Worm (Caenorhabditis elegans) whole organism, L1 larva: ENCODE measurements around the gene T01B7.9.

Experiments
- C16A3.4 ChIP-seq: fragments of 150-350 bp; optimal IDR thresholded peaks from 2 replicates; lab custom pipeline; 2014; ENCODE audit warnings: missing biosample characterization, missing genetic modification characterization
- C34B4.2 ChIP-seq: sonication (generic microtip); optimal IDR thresholded peaks from 2 replicates; lab custom pipeline; 2017; ENCODE audit warnings: mild to moderate bottlenecking, missing genetic modification characterization, missing compliant biosample characterization
- Y116A8C.19 ChIP-seq: sonication (generic microtip); optimal IDR thresholded peaks from 2 replicates; lab custom pipeline; 2016; ENCODE audit warnings: missing compliant biosample characterization, missing genetic modification characterization, borderline replicate concordance
- aha-1 ChIP-seq: fragments of 150-350 bp; optimal IDR thresholded peaks from 2 replicates; lab custom pipeline; 2014; ENCODE audit warnings: missing biosample characterization, missing genetic modification characterization
- ama-1 ChIP-seq: fragments of 150-350 bp; optimal IDR thresholded peaks from 2 replicates; lab custom pipeline; 2014
- blmp-1 ChIP-seq: fragments of 150-350 bp; optimal IDR thresholded peaks from 2 replicates; lab custom pipeline; 2014; ENCODE audit warnings: missing biosample characterization, missing genetic modification characterization
- ceh-63 ChIP-seq: fragments of 200-800 bp; sonication (Bioruptor generic); optimal IDR thresholded peaks from 2 replicates; lab custom pipeline; 2018; ENCODE audit warnings: mild to moderate bottlenecking, missing genetic modification characterization, missing compliant biosample characterization
- ceh-8 ChIP-seq: fragments of 200-800 bp; sonication (Bioruptor generic); optimal IDR thresholded peaks from 2 replicates; lab custom pipeline; 2018; ENCODE audit warnings: mild to moderate bottlenecking, missing genetic modification characterization, moderate library complexity, missing compliant biosample characterization
- ceh-82 ChIP-seq, 3 experiments: fragments of 150-350 bp in 1 of 3; sonication (generic microtip) in 2 of 3; optimal IDR thresholded peaks; 2 replicates each; lab custom pipeline; 2014 to 2017; ENCODE audit warnings: missing biosample characterization in 3 of 3, missing genetic modification characterization in 3 of 3
- ces-1 ChIP-seq: fragments of 150-350 bp; optimal IDR thresholded peaks from 2 replicates; lab custom pipeline; 2014; ENCODE audit warnings: missing biosample characterization, missing genetic modification reagents, missing genetic modification characterization
- dpl-1 ChIP-seq, 3 experiments: fragments of 150-350 bp in 2 of 3; sonication (generic microtip) in 1 of 3; optimal IDR thresholded peaks; 2 replicates each; lab custom pipeline; 2014 to 2017; ENCODE audit warnings: missing biosample characterization in 3 of 3, missing genetic modification characterization in 3 of 3, missing genetic modification reagents in 3 of 3
- efl-1 ChIP-seq, 4 experiments: fragments of 150-350 bp; optimal IDR thresholded peaks in 3 of 4; peaks in 1 of 4; 1 replicate in 1 of 4; 2 replicates in 3 of 4; lab custom pipeline; 2014; ENCODE audit warnings: missing biosample characterization in 2 of 4, missing genetic modification characterization in 2 of 4, missing genetic modification reagents in 2 of 4
- egl-27 ChIP-seq, 2 experiments: fragments of 150-350 bp in 1 of 2; sonication (generic microtip); optimal IDR thresholded peaks; 3 replicates each; lab custom pipeline; 2017 to 2018; ENCODE audit warnings: missing biosample characterization in 2 of 2, missing genetic modification characterization in 2 of 2, missing genetic modification reagents in 2 of 2
- elt-2 ChIP-seq: sonication (generic microtip); optimal IDR thresholded peaks from 2 replicates; lab custom pipeline; 2016; ENCODE audit warnings: missing genetic modification characterization, mild to moderate bottlenecking, inconsistent platforms, missing compliant biosample characterization, missing genetic modification reagents
- elt-3 ChIP-seq, 6 experiments: fragments of 150-350 bp in 1 of 6; sonication (generic microtip); optimal IDR thresholded peaks; 2 replicates each; lab custom pipeline; 2017 to 2018; ENCODE audit warnings: missing biosample characterization in 6 of 6, missing genetic modification characterization in 6 of 6, inconsistent platforms in 1 of 6
- ets-5 ChIP-seq: fragments of 200-800 bp; sonication (Bioruptor generic); IDR thresholded peaks from 2 replicates; pipeline ENCODE4 v1.3.6; 2022; ENCODE audit warnings: missing genetic modification characterization, missing compliant biosample characterization
- fkh-8 ChIP-seq: sonication (generic microtip); optimal IDR thresholded peaks from 2 replicates; lab custom pipeline; 2016; ENCODE audit warnings: mild to moderate bottlenecking, missing genetic modification characterization, missing compliant biosample characterization
- grh-1 ChIP-seq: fragments of 200-800 bp; sonication (Bioruptor generic); IDR thresholded peaks from 2 replicates; pipeline ENCODE4 v1.3.6; 2022; ENCODE audit warnings: missing genetic modification reagents, missing genetic modification characterization, missing compliant biosample characterization
- jun-1 ChIP-seq: fragments of 150-350 bp; optimal IDR thresholded peaks from 2 replicates; lab custom pipeline; 2014; ENCODE audit warnings: missing biosample characterization, missing genetic modification reagents, missing genetic modification characterization
- lin-14 ChIP-seq: fragments of 200-800 bp; sonication (Bioruptor generic); optimal IDR thresholded peaks from 2 replicates; lab custom pipeline; 2018; ENCODE audit warnings: mild to moderate bottlenecking, missing genetic modification characterization, moderate library complexity, missing compliant biosample characterization
- lin-35 ChIP-seq, 2 experiments: fragments of 150-350 bp; optimal IDR thresholded peaks; 2 replicates each; lab custom pipeline; 2014; ENCODE audit warnings: missing biosample characterization in 2 of 2, missing genetic modification characterization in 2 of 2, missing genetic modification reagents in 2 of 2
- lin-39 ChIP-seq: fragments of 150-350 bp; optimal IDR thresholded peaks from 2 replicates; lab custom pipeline; 2014; ENCODE audit warnings: missing biosample characterization, missing genetic modification reagents, missing genetic modification characterization
- lsy-2 ChIP-seq, 2 experiments: fragments of 150-350 bp; optimal IDR thresholded peaks; 2 replicates each; lab custom pipeline; 2014; ENCODE audit warnings: missing biosample characterization in 2 of 2, missing genetic modification characterization in 2 of 2
- mef-2 ChIP-seq: fragments of 150-350 bp; optimal IDR thresholded peaks from 2 replicates; lab custom pipeline; 2014; ENCODE audit warnings: missing biosample characterization, missing genetic modification characterization
- mep-1 ChIP-seq: fragments of 150-350 bp; optimal IDR thresholded peaks from 2 replicates; lab custom pipeline; 2014; ENCODE audit warnings: missing biosample characterization, missing genetic modification characterization
- nhr-19 ChIP-seq: fragments of 200-800 bp; sonication (Bioruptor generic); conservative IDR thresholded peaks from 2 replicates; pipeline ENCODE4 v1.3.6; 2022; ENCODE audit warnings: missing genetic modification characterization, missing compliant biosample characterization
- nhr-20 ChIP-seq: sonication (generic microtip); optimal IDR thresholded peaks from 2 replicates; lab custom pipeline; 2016; ENCODE audit warnings: mild to moderate bottlenecking, missing genetic modification characterization, missing compliant biosample characterization
- nhr-47 ChIP-seq: sonication (generic microtip); optimal IDR thresholded peaks from 2 replicates; lab custom pipeline; 2016; ENCODE audit warnings: mild to moderate bottlenecking, missing genetic modification characterization, moderate library complexity, missing compliant biosample characterization
- nhr-71 ChIP-seq: sonication (generic microtip); optimal IDR thresholded peaks from 2 replicates; lab custom pipeline; 2016; ENCODE audit warnings: mild to moderate bottlenecking, missing genetic modification characterization, moderate library complexity, missing compliant biosample characterization
- nhr-76 ChIP-seq: sonication (generic microtip); optimal IDR thresholded peaks from 2 replicates; lab custom pipeline; 2017; ENCODE audit warnings: missing biosample characterization, missing genetic modification characterization
- nhr-85 ChIP-seq: sonication (generic microtip); peaks from one replicate; lab custom pipeline; 2016; ENCODE audit warnings: missing genetic modification characterization, inconsistent platforms, missing compliant biosample characterization
- nhr-90 ChIP-seq: sonication (generic microtip); optimal IDR thresholded peaks from 2 replicates; lab custom pipeline; 2016; ENCODE audit warnings: mild to moderate bottlenecking, missing genetic modification characterization, missing compliant biosample characterization; ENCODE audit not compliant: poor library complexity
- pqm-1 ChIP-seq: sonication (generic microtip); optimal IDR thresholded peaks from 3 replicates; lab custom pipeline; 2017; ENCODE audit warnings: missing biosample characterization, missing genetic modification characterization
- snu-23 ChIP-seq: sonication (generic microtip); optimal IDR thresholded peaks from 2 replicates; lab custom pipeline; 2016; ENCODE audit warnings: missing genetic modification characterization, missing compliant biosample characterization
- sptf-1 ChIP-seq: fragments of 150-350 bp; optimal IDR thresholded peaks from 2 replicates; lab custom pipeline; 2014; ENCODE audit warnings: missing biosample characterization, missing genetic modification characterization
- swsn-7 ChIP-seq: sonication (generic microtip); optimal IDR thresholded peaks from 2 replicates; lab custom pipeline; 2016; ENCODE audit warnings: missing genetic modification characterization, missing compliant biosample characterization
- unc-30 ChIP-seq: sonication (generic microtip); optimal IDR thresholded peaks from 2 replicates; lab custom pipeline; 2017; ENCODE audit warnings: missing biosample characterization, missing genetic modification characterization
- unc-62 ChIP-seq: fragments of 150-350 bp; optimal IDR thresholded peaks from 2 replicates; lab custom pipeline; 2014; ENCODE audit warnings: missing biosample characterization, missing genetic modification reagents, missing genetic modification characterization
- unc-98 ChIP-seq: fragments of 200-800 bp; sonication (Bioruptor generic); IDR thresholded peaks from 2 replicates; pipeline ENCODE4 v1.3.6; 2022; ENCODE audit warnings: missing genetic modification characterization, missing compliant biosample characterization
- xbp-1 ChIP-seq: sonication (generic microtip); optimal IDR thresholded peaks from 2 replicates; lab custom pipeline; 2016; ENCODE audit warnings: missing genetic modification characterization, missing compliant biosample characterization
- ztf-11 ChIP-seq, 2 experiments: sonication (generic microtip); optimal IDR thresholded peaks; 2 replicates each; lab custom pipeline; 2016 to 2017; ENCODE audit warnings: missing genetic modification characterization in 2 of 2, missing biosample characterization in 1 of 2, missing compliant biosample characterization in 1 of 2
- ztf-4 ChIP-seq: fragments of 150-350 bp; optimal IDR thresholded peaks from 2 replicates; lab custom pipeline; 2014; ENCODE audit warnings: missing biosample characterization, missing genetic modification characterization

Gene T01B7.9

DNA sequence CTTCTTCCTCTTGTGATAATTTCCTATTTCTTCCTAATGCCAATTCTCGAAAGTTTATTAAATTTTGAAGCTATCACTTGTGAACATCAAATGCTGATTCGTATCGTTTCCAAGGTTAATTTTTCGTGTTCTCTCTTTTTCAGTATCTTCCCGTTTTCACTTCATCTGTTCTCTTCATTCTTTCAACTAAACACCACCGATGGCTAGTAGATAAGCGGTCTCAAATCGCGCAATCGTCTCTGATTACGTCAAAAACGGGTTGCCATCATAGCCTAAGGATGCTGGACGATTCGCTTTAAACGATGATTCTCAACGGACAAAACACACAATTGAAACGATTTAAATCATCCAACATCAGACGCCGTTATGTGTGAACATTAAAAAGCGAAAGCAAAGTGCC, 9.0 kb downstream of the T01B7.9 start:
- TF ChIP-seq lin-14 (peak; percentile 53), blmp-1 (tag; lab: Kevin White, UChicago) (peak; percentile 82), Y116A8C.19 (tag; lab: Kevin White, UChicago) (no peak), C34B4.2 (tag; lab: Kevin White, UChicago) (no peak), ztf-4 (peak; percentile 20), elt-3 (tag; optimal IDR thresholded peaks at IDR 0.05; lab: Kevin White, UChicago) (peak in 1 of 6 experiments; percentile 19)

DNA sequence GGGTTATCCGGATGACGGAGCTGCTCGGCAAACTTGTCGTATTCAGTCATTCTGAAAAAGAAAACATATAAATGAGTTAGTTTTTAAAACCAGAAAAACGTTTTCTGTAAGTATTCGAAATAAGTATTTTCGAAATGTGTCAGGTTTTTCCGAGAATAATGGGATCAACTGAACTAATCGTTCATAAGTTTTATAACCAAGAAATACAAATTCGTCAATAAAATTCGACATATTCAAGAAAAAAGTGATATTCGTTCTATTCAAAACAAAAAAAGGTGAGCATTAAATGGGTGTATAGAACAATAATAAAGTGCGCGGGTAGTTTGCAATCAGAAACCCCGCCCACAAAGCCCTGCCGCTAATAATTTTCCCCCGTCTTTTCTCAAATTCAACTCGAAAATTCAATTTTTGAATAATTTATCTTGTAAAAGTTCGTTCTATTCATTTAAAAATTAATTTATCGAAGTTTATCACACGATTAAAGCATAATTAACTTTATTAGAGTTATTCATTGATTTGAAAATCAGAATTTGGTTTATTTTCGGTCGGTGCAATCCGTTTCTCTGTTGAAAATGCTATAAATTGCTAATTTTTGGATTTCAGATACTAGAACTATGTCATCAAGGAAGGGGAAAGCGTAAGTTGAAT, 10.2 kb downstream of the T01B7.9 start, which contains the start of the genes cyn-11 and T01B7.5:
TSS of gene cyn-11 (minus strand) at position 51 of the 648 bp plus-strand sequence.
TSS of gene T01B7.5 (plus strand) at position 598 of the 648 bp plus-strand sequence.
- TF ChIP-seq ets-5 (GFP tag; lab: Robert Waterston, UW) (no peak), nhr-71 (tag; lab: Kevin White, UChicago) (peak; percentile 23), swsn-7 (tag; lab: Kevin White, UChicago) (peak; percentile 12), pqm-1 (tag; lab: Kevin White, UChicago) (no peak), ztf-11 (tag; optimal IDR thresholded peaks at IDR 0.05; lab: Kevin White, UChicago) (no peak), mep-1 (tag; lab: Kevin White, UChicago) (peak; percentile 47), xbp-1 (tag; lab: Kevin White, UChicago) (peak; percentile 12), grh-1 (GFP tag; lab: Robert Waterston, UW) (no peak), efl-1 (optimal IDR thresholded peaks at IDR 0.05; lab: Kevin White, UChicago) (peak; percentile 32 to 36), efl-1 (GFP tag; optimal IDR thresholded peaks at IDR 0.05 in 1 of 2; lab: Kevin White, UChicago) (peak; percentile 25 to 86), lin-35 (GFP tag; optimal IDR thresholded peaks at IDR 0.05; lab: Kevin White, UChicago) (peak; percentile 9 to 40), egl-27 (tag; optimal IDR thresholded peaks at IDR 0.05; lab: Kevin White, UChicago) (no peak), snu-23 (GFP tag; lab: Kevin White, UChicago) (peak; percentile 40), fkh-8 (tag; lab: Kevin White, UChicago) (no peak), nhr-76 (no peak), elt-3 (tag; optimal IDR thresholded peaks at IDR 0.05; lab: Kevin White, UChicago) (no peak), dpl-1 (GFP tag; optimal IDR thresholded peaks at IDR 0.05; lab: Kevin White, UChicago) (peak; percentile 2 to 54 (median 7)), lin-14 (no peak), nhr-20 (tag; lab: Kevin White, UChicago) (peak; percentile 33), nhr-90 (tag; lab: Kevin White, UChicago) (no peak), unc-98 (GFP tag; lab: Robert Waterston, UW) (no peak), ceh-8 (GFP tag; lab: Kevin White, UChicago) (no peak), C16A3.4 (tag; lab: Kevin White, UChicago) (peak; percentile 31), nhr-47 (peak; percentile 4), nhr-85 (no peak), ces-1 (GFP tag; lab: Kevin White, UChicago) (no peak), ceh-63 (GFP tag; lab: Kevin White, UChicago) (no peak), mef-2 (no peak), elt-2 (tag; lab: Kevin White, UChicago) (no peak), unc-30 (tag; lab: Kevin White, UChicago) (no peak), aha-1 (tag; lab: Kevin White, UChicago) (no peak), lin-39 (tag; lab: Kevin White, UChicago) (no peak), nhr-19 (GFP tag; lab: Robert Waterston, UW) (0 out of 2 replicates have a peak, but pooled peaks have one; percentile 20), sptf-1 (tag; lab: Kevin White, UChicago) (no peak), lsy-2 (tag; optimal IDR thresholded peaks at IDR 0.05; lab: Kevin White, UChicago) (peak; percentile 27 to 54), unc-62 (GFP tag; lab: Kevin White, UChicago) (no peak), ceh-82 (tag; optimal IDR thresholded peaks at IDR 0.05; lab: Kevin White, UChicago) (peak in 1 of 3 experiments; percentile 18), blmp-1 (tag; lab: Kevin White, UChicago) (peak; percentile 52), ama-1 (lab: Kevin White, UChicago) (no peak), jun-1 (tag; lab: Kevin White, UChicago) (no peak)
